Fruit fly (Drosophila melanogaster): ENCODE results near the gene elg1.

Gene elg1

dm6 chr3L:16164150-16165039, 32.6 kb downstream of the elg1 start, which contains the start of gene CG5151:
Gene CG5151 (minus strand): TSS chr3L:16164701.
- TF ChIP-seq CTCF (optimal IDR thresholded peaks at IDR 0.05) (peak; percentile 30 to 41), CG8478 (optimal IDR thresholded peaks at IDR 0.05) (no peak)

dm6 chr3L:16165356-16166168, 33.7 kb downstream of the elg1 start:
- TF ChIP-seq CG8478 (optimal IDR thresholded peaks at IDR 0.05) (no peak), CTCF (optimal IDR thresholded peaks at IDR 0.05) (no peak)

dm6 chr3L:16166217-16166997, 34.6 kb downstream of the elg1 start:
- TF ChIP-seq CTCF (optimal IDR thresholded peaks at IDR 0.05) (no peak), CG8478 (optimal IDR thresholded peaks at IDR 0.05) (no peak)

dm6 chr3L:16166998-16167344, 35.1 kb downstream of the elg1 start:
- TF ChIP-seq CG8478 (optimal IDR thresholded peaks at IDR 0.05) (no peak), CTCF (optimal IDR thresholded peaks at IDR 0.05) (no peak)

dm6 chr3L:16167723-16168386, 36.0 kb downstream of the elg1 start:
- TF ChIP-seq CTCF (optimal IDR thresholded peaks at IDR 0.05): no peak

- TF ChIP-seq CTCF (optimal IDR thresholded peaks at IDR 0.05): no peak
- no peak for TF ChIP-seq CG8478 (optimal IDR thresholded peaks at IDR 0.05)
Measured at dm6 chr3L:16168503-16169189, 36.8 kb downstream of the elg1 start.

- no peak for TF ChIP-seq CTCF (optimal IDR thresholded peaks at IDR 0.05)
- no peak for TF ChIP-seq CG8478 (optimal IDR thresholded peaks at IDR 0.05)
Measured at dm6 chr3L:16170006-16170405, 38.2 kb downstream of the elg1 start, which contains the start of gene CG33796. Gene CG33796 (minus strand): TSS chr3L:16170106.

- TF ChIP-seq CTCF (optimal IDR thresholded peaks at IDR 0.05): no peak
- TF ChIP-seq CG8478 (optimal IDR thresholded peaks at IDR 0.05): no peak
Measured at dm6 chr3L:16171280-16171679, 39.5 kb downstream of the elg1 start, which contains the start of gene CG33795. Gene CG33795 (minus strand): TSS chr3L:16171380.

- TF ChIP-seq CG8478 (optimal IDR thresholded peaks at IDR 0.05): no peak
Measured at dm6 chr3L:16172381-16172780, 40.6 kb downstream of the elg1 start.

- TF ChIP-seq CG8478 (optimal IDR thresholded peaks at IDR 0.05): no peak
- TF ChIP-seq CTCF (optimal IDR thresholded peaks at IDR 0.05): no peak
Measured at dm6 chr3L:16172809-16173276, 41.0 kb downstream of the elg1 start.

dm6 chr3L:16173818-16174601, 42.2 kb downstream of the elg1 start:
- TF ChIP-seq CTCF (optimal IDR thresholded peaks at IDR 0.05) (no peak), CG8478 (optimal IDR thresholded peaks at IDR 0.05) (no peak)

dm6 chr3L:16174778-16175177, 43.0 kb downstream of the elg1 start:
- TF ChIP-seq CTCF (optimal IDR thresholded peaks at IDR 0.05) (no peak), CG8478 (optimal IDR thresholded peaks at IDR 0.05) (no peak)

- TF ChIP-seq CG8478 (optimal IDR thresholded peaks at IDR 0.05) (no peak), CTCF (optimal IDR thresholded peaks at IDR 0.05) (no peak)
Measured at dm6 chr3L:16175628-16176263, 43.9 kb downstream of the elg1 start.
